Worm (Caenorhabditis elegans) whole organism, young adult: ENCODE data around the gene ZK829.3.

Experiments
- lin-35 ChIP-seq, 3 experiments: fragments of 150-350 bp in 2 of 3; sonication (generic microtip) in 1 of 3; optimal IDR thresholded peaks; 2 replicates each; lab custom pipeline; 2014 to 2018; ENCODE audit warnings: missing biosample characterization in 3 of 3, missing genetic modification characterization in 3 of 3, missing genetic modification reagents in 3 of 3
- snpc-1.1 ChIP-seq: sonication (generic microtip); optimal IDR thresholded peaks from 2 replicates; lab custom pipeline; 2017; ENCODE audit warnings: missing genetic modification characterization, mild to moderate bottlenecking, missing compliant biosample characterization, antibody characterized with exemption, moderate library complexity, missing genotype, missing genetic modification reagents; ENCODE audit not compliant: insufficient read depth

- TF ChIP-seq lin-35 (GFP tag; optimal IDR thresholded peaks at IDR 0.05; lab: Kevin White, UChicago) = no peak
- TF ChIP-seq snpc-1.1 (tag; lab: Kevin White, UChicago) = no peak
These were observed 52.2 kb downstream of the ZK829.3 start for ce11 chrIV:11893336-11893735.
